Worm (Caenorhabditis elegans) whole organism, L1 larva: ENCODE results near the gene C49F5.7.

Experiments used
- F16B12.6 ChIP-seq: fragments of 150-350 bp; optimal IDR thresholded peaks from 2 replicates; lab custom pipeline; 2014; ENCODE audit warnings: missing biosample characterization, missing genetic modification characterization
- ama-1 ChIP-seq: fragments of 150-350 bp; optimal IDR thresholded peaks from 2 replicates; lab custom pipeline; 2014
- ceh-63 ChIP-seq: fragments of 200-800 bp; sonication (Bioruptor generic); optimal IDR thresholded peaks from 2 replicates; lab custom pipeline; 2018; ENCODE audit warnings: mild to moderate bottlenecking, missing genetic modification characterization, missing compliant biosample characterization
- ceh-82 ChIP-seq, 3 experiments: fragments of 150-350 bp in 1 of 3; sonication (generic microtip) in 2 of 3; optimal IDR thresholded peaks; 2 replicates each; lab custom pipeline; 2014 to 2017; ENCODE audit warnings: missing biosample characterization in 3 of 3, missing genetic modification characterization in 3 of 3
- ces-1 ChIP-seq: fragments of 150-350 bp; optimal IDR thresholded peaks from 2 replicates; lab custom pipeline; 2014; ENCODE audit warnings: missing biosample characterization, missing genetic modification reagents, missing genetic modification characterization
- efl-1 ChIP-seq, 4 experiments: fragments of 150-350 bp; optimal IDR thresholded peaks in 3 of 4; peaks in 1 of 4; 1 replicate in 1 of 4; 2 replicates in 3 of 4; lab custom pipeline; 2014; ENCODE audit warnings: missing biosample characterization in 2 of 4, missing genetic modification characterization in 2 of 4, missing genetic modification reagents in 2 of 4
- fkh-10 ChIP-seq: sonication (generic microtip); optimal IDR thresholded peaks from 2 replicates; lab custom pipeline; 2017; ENCODE audit warnings: missing biosample characterization, missing genetic modification reagents, missing genetic modification characterization
- hlh-17 ChIP-seq: fragments of 200-800 bp; sonication (Bioruptor generic); optimal IDR thresholded peaks from 2 replicates; lab custom pipeline; 2018; ENCODE audit warnings: missing genetic modification characterization, mild to moderate bottlenecking, missing compliant biosample characterization, moderate library complexity, borderline replicate concordance
- hlh-4 ChIP-seq: sonication (generic microtip); optimal IDR thresholded peaks from 2 replicates; lab custom pipeline; 2016; ENCODE audit warnings: mild to moderate bottlenecking, missing genetic modification characterization, missing compliant biosample characterization
- hpl-2 ChIP-seq: fragments of 150-350 bp; optimal IDR thresholded peaks from 2 replicates; lab custom pipeline; 2014; ENCODE audit warnings: missing biosample characterization, missing genetic modification reagents, missing genetic modification characterization
- irx-1 ChIP-seq: sonication (generic microtip); optimal IDR thresholded peaks from 2 replicates; lab custom pipeline; 2016; ENCODE audit warnings: missing genetic modification characterization, missing compliant biosample characterization
- isw-1 ChIP-seq: fragments of 200-800 bp; sonication (Bioruptor generic); IDR thresholded peaks from 2 replicates; pipeline ENCODE4 v1.3.6; 2022; ENCODE audit warnings: missing genetic modification characterization, missing compliant biosample characterization
- jun-1 ChIP-seq: fragments of 150-350 bp; optimal IDR thresholded peaks from 2 replicates; lab custom pipeline; 2014; ENCODE audit warnings: missing biosample characterization, missing genetic modification reagents, missing genetic modification characterization
- lin-14 ChIP-seq: fragments of 200-800 bp; sonication (Bioruptor generic); optimal IDR thresholded peaks from 2 replicates; lab custom pipeline; 2018; ENCODE audit warnings: mild to moderate bottlenecking, missing genetic modification characterization, moderate library complexity, missing compliant biosample characterization
- lsy-2 ChIP-seq, 2 experiments: fragments of 150-350 bp; optimal IDR thresholded peaks; 2 replicates each; lab custom pipeline; 2014; ENCODE audit warnings: missing biosample characterization in 2 of 2, missing genetic modification characterization in 2 of 2
- mab-9 ChIP-seq: fragments of 200-800 bp; sonication (Bioruptor generic); IDR thresholded peaks from 2 replicates; pipeline ENCODE4 v1.3.6; 2022; ENCODE audit warnings: missing genetic modification reagents, missing genetic modification characterization, missing compliant biosample characterization
- mdl-1 ChIP-seq, 2 experiments: fragments of 150-350 bp; optimal IDR thresholded peaks; 2 replicates each; lab custom pipeline; 2014 to 2017; ENCODE audit warnings: missing biosample characterization in 2 of 2, missing genetic modification characterization in 2 of 2, inconsistent platforms in 1 of 2
- nhr-11 ChIP-seq: fragments of 150-350 bp; optimal IDR thresholded peaks from 2 replicates; lab custom pipeline; 2014; ENCODE audit warnings: missing biosample characterization, missing genetic modification characterization
- nhr-237 ChIP-seq: fragments of 150-350 bp; optimal IDR thresholded peaks from 2 replicates; lab custom pipeline; 2014; ENCODE audit warnings: missing biosample characterization, missing genetic modification characterization
- nhr-28 ChIP-seq: fragments of 150-350 bp; optimal IDR thresholded peaks from 2 replicates; lab custom pipeline; 2014; ENCODE audit warnings: missing biosample characterization, missing genetic modification characterization
- nhr-47 ChIP-seq: sonication (generic microtip); optimal IDR thresholded peaks from 2 replicates; lab custom pipeline; 2016; ENCODE audit warnings: mild to moderate bottlenecking, missing genetic modification characterization, moderate library complexity, missing compliant biosample characterization
- nhr-71 ChIP-seq: sonication (generic microtip); optimal IDR thresholded peaks from 2 replicates; lab custom pipeline; 2016; ENCODE audit warnings: mild to moderate bottlenecking, missing genetic modification characterization, moderate library complexity, missing compliant biosample characterization
- nhr-76 ChIP-seq: sonication (generic microtip); optimal IDR thresholded peaks from 2 replicates; lab custom pipeline; 2017; ENCODE audit warnings: missing biosample characterization, missing genetic modification characterization
- pag-3 ChIP-seq: sonication (generic microtip); optimal IDR thresholded peaks from 2 replicates; lab custom pipeline; 2017; ENCODE audit warnings: missing genetic modification characterization, mild to moderate bottlenecking, missing compliant biosample characterization, antibody characterized with exemption, borderline replicate concordance; ENCODE audit not compliant: insufficient read depth
- pax-3 ChIP-seq: fragments of 200-800 bp; sonication (Bioruptor generic); optimal IDR thresholded peaks from 2 replicates; lab custom pipeline; 2018; ENCODE audit warnings: mild to moderate bottlenecking, missing genetic modification characterization, moderate library complexity, missing compliant biosample characterization
- skn-1 ChIP-seq: fragments of 150-350 bp; optimal IDR thresholded peaks from 2 replicates; lab custom pipeline; 2014; ENCODE audit warnings: missing biosample characterization, missing genetic modification characterization
- snpc-4 ChIP-seq: fragments of 150-350 bp; optimal IDR thresholded peaks from 2 replicates; lab custom pipeline; 2014; ENCODE audit warnings: missing biosample characterization, missing genetic modification characterization
- snu-23 ChIP-seq: sonication (generic microtip); optimal IDR thresholded peaks from 2 replicates; lab custom pipeline; 2016; ENCODE audit warnings: missing genetic modification characterization, missing compliant biosample characterization
- tlp-1 ChIP-seq: fragments of 150-350 bp; optimal IDR thresholded peaks from 2 replicates; lab custom pipeline; 2014; ENCODE audit warnings: missing biosample characterization, missing genetic modification characterization
- unc-98 ChIP-seq: fragments of 200-800 bp; sonication (Bioruptor generic); IDR thresholded peaks from 2 replicates; pipeline ENCODE4 v1.3.6; 2022; ENCODE audit warnings: missing genetic modification characterization, missing compliant biosample characterization

C49F5.7 gene

ce11 chrX:12017908-12018479 lies 23.4 kb downstream of the C49F5.7 start, which contains the start of the genes nmat-1 and ucr-2.1 (continued):
- TF ChIP-seq isw-1 (GFP tag; lab: Robert Waterston, UW) (peak; percentile 12; the same call in 1 of the 2 replicates), ces-1 (GFP tag; lab: Kevin White, UChicago) (no peak)

- TF ChIP-seq efl-1 (optimal IDR thresholded peaks at IDR 0.05; lab: Kevin White, UChicago) (no peak), efl-1 (GFP tag; optimal IDR thresholded peaks at IDR 0.05 in 1 of 2; lab: Kevin White, UChicago) (peak in 1 of 2 experiments; percentile 76), fkh-10 (peak; percentile 67), lsy-2 (tag; optimal IDR thresholded peaks at IDR 0.05; lab: Kevin White, UChicago) (peak in 1 of 2 experiments; percentile 3), jun-1 (tag; lab: Kevin White, UChicago) (no peak), nhr-11 (no peak), lin-14 (peak; percentile 58), hpl-2 (GFP tag; lab: Kevin White, UChicago) (no peak), ceh-63 (GFP tag; lab: Kevin White, UChicago) (no peak), tlp-1 (tag; lab: Kevin White, UChicago) (no peak), pax-3 (no peak)
- TF ChIP-seq, all 84 proteins: peak for 4
Observed at ce11 chrX:12021446-12021845, 26.9 kb downstream of the C49F5.7 start.

ce11 chrX:12022496-12022895 lies 27.9 kb downstream of the C49F5.7 start:
- TF ChIP-seq skn-1: no peak
- peak; percentile 30 for TF ChIP-seq nhr-47 (tag; lab: Kevin White, UChicago)
- TF ChIP-seq snu-23 (GFP tag; lab: Kevin White, UChicago): no peak
- peak; percentile 43 for TF ChIP-seq nhr-71 (tag; lab: Kevin White, UChicago)
- TF ChIP-seq nhr-237 (tag; lab: Kevin White, UChicago): no peak
- TF ChIP-seq ceh-82 (tag; optimal IDR thresholded peaks at IDR 0.05; lab: Kevin White, UChicago): no peak
- TF ChIP-seq snpc-4 (tag; lab: Kevin White, UChicago): no peak
- no peak for TF ChIP-seq ama-1 (lab: Kevin White, UChicago)
- TF ChIP-seq hlh-4 (tag; lab: Kevin White, UChicago): peak; percentile 100
- no peak for TF ChIP-seq hlh-17 (GFP tag; lab: Kevin White, UChicago)

ce11 chrX:12025070-12025789 lies 30.6 kb downstream of the C49F5.7 start, which contains the start of gene B0198.2:
Gene B0198.2, plus strand, starts transcription at chrX:12025739.
- TF ChIP-seq fkh-10: peak; percentile 65
- no peak for TF ChIP-seq pag-3 (tag; lab: Kevin White, UChicago)
- TF ChIP-seq efl-1 (optimal IDR thresholded peaks at IDR 0.05; lab: Kevin White, UChicago): no peak
- peak in 1 of 2 experiments; percentile 13 for TF ChIP-seq efl-1 (GFP tag; optimal IDR thresholded peaks at IDR 0.05 in 1 of 2; lab: Kevin White, UChicago)
- peak; percentile 36 for TF ChIP-seq irx-1 (tag; lab: Kevin White, UChicago)
- peak; percentile 62 for TF ChIP-seq lin-14
- TF ChIP-seq, all 84 proteins: peak for 4

- TF ChIP-seq mdl-1 (tag; optimal IDR thresholded peaks at IDR 0.05; lab: Kevin White, UChicago) (no peak), lsy-2 (tag; optimal IDR thresholded peaks at IDR 0.05; lab: Kevin White, UChicago) (no peak), F16B12.6 (tag; lab: Kevin White, UChicago) (no peak), nhr-28 (no peak), isw-1 (GFP tag; lab: Robert Waterston, UW) (no peak), mab-9 (no peak), fkh-10 (no peak), nhr-76 (no peak), jun-1 (tag; lab: Kevin White, UChicago) (no peak), unc-98 (GFP tag; lab: Robert Waterston, UW) (no peak)
Observed at ce11 chrX:12033937-12034336, 39.4 kb downstream of the C49F5.7 start, which contains the start of gene tsp-20. Gene tsp-20, minus strand, starts transcription at chrX:12034037.
